Fruit fly (Drosophila melanogaster): ENCODE data around the gene CG9667.

- TF ChIP-seq CG8478 (optimal IDR thresholded peaks at IDR 0.05) = no peak
- no peak for TF ChIP-seq CTCF (optimal IDR thresholded peaks at IDR 0.05)
Measured at dm6 chr3R:8108770-8109169, 17.4 kb downstream of the CG9667 start.
